Fruit fly (Drosophila melanogaster): ENCODE data around the gene CG10098.

DNA sequence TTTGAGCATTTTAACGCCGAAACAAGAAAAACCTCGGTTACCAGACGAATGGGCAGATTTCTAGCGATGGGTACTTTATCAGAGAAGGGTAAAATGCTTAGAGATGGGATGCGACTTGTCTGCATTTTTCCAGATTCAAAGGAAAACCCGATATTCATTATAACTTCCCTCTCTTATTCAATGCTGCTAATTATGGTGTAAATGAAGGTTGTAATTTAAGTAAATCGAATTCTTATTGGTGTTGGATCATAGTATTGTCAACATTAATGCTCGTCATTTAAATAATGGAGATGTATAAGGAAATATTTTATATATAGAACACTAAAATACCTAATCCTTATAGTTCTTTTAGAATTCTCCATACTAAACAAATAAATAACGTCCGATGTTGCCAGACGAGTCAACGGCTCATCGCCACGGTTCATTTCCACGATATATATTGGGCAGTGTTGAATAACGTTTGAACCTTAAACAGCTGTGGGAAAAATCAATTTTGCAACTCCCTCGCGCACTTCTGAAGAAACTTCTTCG, at the start of gene CG10098, which contains the start of gene Alh:
- TF ChIP-seq CG13894 (tag; optimal IDR thresholded peaks at IDR 0.05) (peak; percentile 77), stc (GFP tag; IDR thresholded peaks at IDR 0.05) (peak; percentile 32; the same call in 1 of the 2 replicates), pho (GFP tag; optimal IDR thresholded peaks at IDR 0.05) (peak; percentile 89), ssp (GFP tag; IDR thresholded peaks at IDR 0.05) (peak; percentile 80), CG8281 (tag; optimal IDR thresholded peaks at IDR 0.05) (no peak), Max (GFP tag; optimal IDR thresholded peaks at IDR 0.05) (peak; percentile 79), Dip3 (GFP tag; optimal IDR thresholded peaks at IDR 0.05) (peak; percentile 91), h (optimal IDR thresholded peaks at IDR 0.05) (no peak), CG2116 (GFP tag; optimal IDR thresholded peaks at IDR 0.05) (peak; percentile 85), Fer3 (tag; optimal IDR thresholded peaks at IDR 0.05) (peak; percentile 77), lola (GFP tag; optimal IDR thresholded peaks at IDR 0.05) (peak in 1 of 3 experiments; percentile 87)
